Worm (Caenorhabditis elegans) whole organism, mixed stage, embryonic: Measurements from ENCODE around the gene tpp-2.
A peak's percentile ranks its signal among the peaks of the same experiment; 100 is the strongest.

Source experiments
- M03D4.4 ChIP-seq: sonication (generic microtip); optimal IDR thresholded peaks from 2 replicates; lab custom pipeline; 2017; ENCODE audit warnings: mild to moderate bottlenecking, missing genetic modification characterization, missing compliant biosample characterization
- bed-3 ChIP-seq: fragments of 200-800 bp; sonication (Bioruptor generic); optimal IDR thresholded peaks from 3 replicates; lab custom pipeline; 2018; ENCODE audit warnings: mild to moderate bottlenecking, missing genetic modification characterization, moderate library complexity, missing compliant biosample characterization
- blmp-1 ChIP-seq: fragments of 150-350 bp; optimal IDR thresholded peaks from 2 replicates; lab custom pipeline; 2014; ENCODE audit warnings: missing biosample characterization, missing genetic modification characterization
- ceh-43 ChIP-seq: fragments of 200-800 bp; sonication (Bioruptor generic); optimal IDR thresholded peaks from 2 replicates; lab custom pipeline; 2018; ENCODE audit warnings: mild to moderate bottlenecking, missing genetic modification characterization, moderate library complexity, missing compliant biosample characterization
- ceh-83 ChIP-seq: fragments of 200-800 bp; sonication (Bioruptor generic); optimal IDR thresholded peaks from 2 replicates; lab custom pipeline; 2018; ENCODE audit warnings: mild to moderate bottlenecking, missing genetic modification characterization, missing compliant biosample characterization
- cnd-1 ChIP-seq: fragments of 200-800 bp; sonication (Bioruptor generic); optimal IDR thresholded peaks from 2 replicates; lab custom pipeline; 2018; ENCODE audit warnings: mild to moderate bottlenecking, missing genetic modification characterization, missing compliant biosample characterization
- drap-1 ChIP-seq: fragments of 200-800 bp; sonication (Bioruptor generic); optimal IDR thresholded peaks from 3 replicates; lab custom pipeline; 2018; ENCODE audit warnings: mild to moderate bottlenecking, missing genetic modification characterization, missing compliant biosample characterization
- elt-1 ChIP-seq: sonication (generic microtip); optimal IDR thresholded peaks from 2 replicates; lab custom pipeline; 2017; ENCODE audit warnings: missing genetic modification characterization, mild to moderate bottlenecking, missing compliant biosample characterization, antibody characterized with exemption, moderate library complexity, borderline replicate concordance; ENCODE audit not compliant: insufficient read depth
- elt-3 ChIP-seq: fragments of 150-350 bp; optimal IDR thresholded peaks from 2 replicates; lab custom pipeline; 2014; ENCODE audit warnings: missing biosample characterization, missing genetic modification characterization
- flh-1 ChIP-seq: fragments of 200-800 bp; sonication (Bioruptor generic); optimal IDR thresholded peaks from 2 replicates; lab custom pipeline; 2018; ENCODE audit warnings: mild to moderate bottlenecking, missing genetic modification characterization, moderate library complexity, missing compliant biosample characterization
- ham-2 ChIP-seq: fragments of 200-800 bp; sonication (Bioruptor generic); optimal IDR thresholded peaks from 2 replicates; lab custom pipeline; 2018; ENCODE audit warnings: mild to moderate bottlenecking, missing genetic modification characterization, missing compliant biosample characterization
- lin-13 ChIP-seq: fragments of 150-350 bp; optimal IDR thresholded peaks from 2 replicates; lab custom pipeline; 2014; ENCODE audit warnings: missing biosample characterization, missing genetic modification characterization
- lsy-2 ChIP-seq: fragments of 150-350 bp; optimal IDR thresholded peaks from 2 replicates; lab custom pipeline; 2014; ENCODE audit warnings: missing biosample characterization, missing genetic modification characterization
- mab-5 ChIP-seq: fragments of 150-350 bp; optimal IDR thresholded peaks from 2 replicates; lab custom pipeline; 2014; ENCODE audit warnings: missing biosample characterization, missing genetic modification characterization
- mep-1 ChIP-seq: fragments of 150-350 bp; optimal IDR thresholded peaks from 2 replicates; lab custom pipeline; 2017; ENCODE audit warnings: missing biosample characterization, missing genetic modification reagents, missing genetic modification characterization, inconsistent platforms
- mls-2 ChIP-seq: sonication (generic microtip); optimal IDR thresholded peaks from 2 replicates; lab custom pipeline; 2016; ENCODE audit warnings: mild to moderate bottlenecking, missing genetic modification characterization, moderate library complexity, missing compliant biosample characterization
- nhr-12 ChIP-seq: fragments of 150-350 bp; optimal IDR thresholded peaks from 2 replicates; lab custom pipeline; 2014; ENCODE audit warnings: missing biosample characterization, missing genetic modification characterization
- nhr-2 ChIP-seq: fragments of 150-350 bp; optimal IDR thresholded peaks from 2 replicates; lab custom pipeline; 2014; ENCODE audit warnings: missing biosample characterization, missing genetic modification characterization
- nhr-237 ChIP-seq: fragments of 150-350 bp; optimal IDR thresholded peaks from 2 replicates; lab custom pipeline; 2014; ENCODE audit warnings: missing biosample characterization, missing genetic modification characterization
- nhr-28 ChIP-seq: fragments of 150-350 bp; optimal IDR thresholded peaks from 2 replicates; lab custom pipeline; 2014; ENCODE audit warnings: missing biosample characterization, missing genetic modification characterization
- nhr-76 ChIP-seq: sonication (generic microtip); optimal IDR thresholded peaks from 2 replicates; lab custom pipeline; 2017; ENCODE audit warnings: missing biosample characterization, missing genetic modification characterization
- pha-4 ChIP-seq: fragments of 150-350 bp; optimal IDR thresholded peaks from 2 replicates; lab custom pipeline; 2018; ENCODE audit warnings: missing biosample characterization, missing genetic modification reagents, missing genetic modification characterization
- sem-2 ChIP-seq: fragments of 200-800 bp; sonication (Bioruptor generic); optimal IDR thresholded peaks from 2 replicates; lab custom pipeline; 2018; ENCODE audit warnings: mild to moderate bottlenecking, missing genetic modification characterization, missing compliant biosample characterization
- sptf-1 ChIP-seq: sonication (generic microtip); optimal IDR thresholded peaks from 2 replicates; lab custom pipeline; 2017; ENCODE audit warnings: mild to moderate bottlenecking, missing genetic modification characterization, moderate library complexity, missing compliant biosample characterization
- tbx-8 ChIP-seq: fragments of 200-800 bp; sonication (Bioruptor generic); optimal IDR thresholded peaks from 2 replicates; lab custom pipeline; 2018; ENCODE audit warnings: mild to moderate bottlenecking, missing genetic modification characterization, moderate library complexity, missing compliant biosample characterization
- unc-120 ChIP-seq: sonication (generic microtip); optimal IDR thresholded peaks from 2 replicates; lab custom pipeline; 2017; ENCODE audit warnings: missing genetic modification characterization, missing compliant biosample characterization; ENCODE audit not compliant: poor library complexity, severe bottlenecking
- unc-39 ChIP-seq: fragments of 150-350 bp; optimal IDR thresholded peaks from 2 replicates; lab custom pipeline; 2014; ENCODE audit warnings: missing biosample characterization, missing genetic modification characterization
- unc-62 ChIP-seq: fragments of 150-350 bp; optimal IDR thresholded peaks from 2 replicates; lab custom pipeline; 2014; ENCODE audit warnings: missing biosample characterization, missing genetic modification reagents, missing genetic modification characterization
- zip-8 ChIP-seq: fragments of 150-350 bp; optimal IDR thresholded peaks from 2 replicates; lab custom pipeline; 2014; ENCODE audit warnings: missing biosample characterization, missing genetic modification characterization
- ztf-11 ChIP-seq: fragments of 150-350 bp; optimal IDR thresholded peaks from 2 replicates; lab custom pipeline; 2014; ENCODE audit warnings: missing biosample characterization, missing genetic modification characterization

The tpp-2 gene

ce11 chrII:6080743-6081142, 16.7 kb downstream of the tpp-2 start, which contains the start of gene fbf-1:
Gene fbf-1, minus strand, starts transcription at chrII:6080843.
- TF ChIP-seq sem-2 (GFP tag; lab: Kevin White, UChicago) (no peak), elt-3 (no peak), lin-13 (tag; lab: Kevin White, UChicago) (no peak), ceh-43 (GFP tag; lab: Kevin White, UChicago) (no peak)

DNA sequence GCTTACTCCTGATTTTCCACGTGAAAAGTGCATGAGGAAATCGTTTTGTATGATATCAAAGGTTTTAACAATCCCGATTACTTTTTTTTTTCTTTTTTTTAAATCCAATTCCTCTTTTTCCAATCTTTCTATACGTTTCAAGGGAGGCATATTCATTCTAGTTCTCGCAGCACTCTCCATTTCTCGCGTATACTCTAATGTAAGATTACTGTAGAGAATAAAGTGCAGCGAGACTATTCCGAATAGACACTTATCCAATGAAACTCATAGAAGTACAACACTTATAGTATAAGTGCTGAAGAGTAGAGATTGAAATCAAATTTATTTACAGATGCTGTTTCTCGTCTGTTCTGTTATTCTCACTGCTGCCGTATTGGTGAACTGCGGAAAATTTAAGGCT, 19.8 kb downstream of the tpp-2 start, which contains the start of gene H12I13.6:
TSS of gene H12I13.6 (plus strand) at position 301 of the 400 bp plus-strand sequence.
- TF ChIP-seq sptf-1 (no peak), nhr-28 (tag; lab: Kevin White, UChicago) (no peak), unc-62 (GFP tag; lab: Kevin White, UChicago) (no peak), ceh-43 (GFP tag; lab: Kevin White, UChicago) (no peak)
- TF ChIP-seq, all 35 proteins: peak for 0

DNA sequence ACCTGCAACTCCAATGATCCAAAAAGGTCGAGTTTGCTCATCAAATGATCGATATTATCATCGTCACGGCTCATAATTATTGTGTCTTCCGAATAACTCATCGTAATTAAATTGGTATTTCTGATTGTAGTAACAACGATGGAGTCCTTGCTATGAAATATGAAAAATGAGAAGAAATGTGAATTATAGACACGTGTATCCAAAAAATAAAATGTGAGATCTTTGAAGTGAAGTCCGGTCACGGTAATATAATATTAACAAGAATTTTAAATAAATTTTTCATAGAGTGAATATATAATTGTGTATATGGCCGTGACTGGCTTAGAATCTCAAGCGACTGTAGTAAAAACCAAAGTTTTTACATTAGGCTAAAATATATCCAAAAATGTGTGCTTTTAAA, 30.3 kb downstream of the tpp-2 start, which contains the start of gene H12I13.1:
TSS of gene H12I13.1 (minus strand) at position 101 of the 400 bp plus-strand sequence.
- TF ChIP-seq drap-1 (no peak), nhr-2 (tag; lab: Kevin White, UChicago) (no peak), pha-4 (tag; lab: Kevin White, UChicago) (no peak), sem-2 (GFP tag; lab: Kevin White, UChicago) (no peak), mep-1 (tag; lab: Kevin White, UChicago) (no peak), ham-2 (GFP tag; lab: Kevin White, UChicago) (no peak), unc-120 (tag; lab: Kevin White, UChicago) (no peak), ztf-11 (no peak), elt-3 (no peak), unc-39 (tag; lab: Kevin White, UChicago) (no peak), lin-13 (tag; lab: Kevin White, UChicago) (no peak), lsy-2 (tag; lab: Kevin White, UChicago) (no peak), unc-62 (GFP tag; lab: Kevin White, UChicago) (no peak), tbx-8 (no peak)

- TF ChIP-seq blmp-1 (tag; lab: Kevin White, UChicago) (no peak), ceh-83 (GFP tag; lab: Kevin White, UChicago) (no peak), drap-1 (no peak), zip-8 (no peak), M03D4.4 (tag; lab: Kevin White, UChicago) (no peak), nhr-28 (tag; lab: Kevin White, UChicago) (no peak), mab-5 (tag; lab: Kevin White, UChicago) (peak; percentile 10), cnd-1 (tag; lab: Kevin White, UChicago) (peak; percentile 2), nhr-12 (tag; lab: Kevin White, UChicago) (no peak), bed-3 (GFP tag; lab: Kevin White, UChicago) (no peak), nhr-76 (no peak), lin-13 (tag; lab: Kevin White, UChicago) (peak; percentile 37), flh-1 (no peak), sptf-1 (no peak), pha-4 (tag; lab: Kevin White, UChicago) (peak; percentile 25)
Observed at ce11 chrII:6061495-6061894, 35.9 kb downstream of the tpp-2 start.

- TF ChIP-seq elt-1 (tag; lab: Kevin White, UChicago): no peak
- TF ChIP-seq tbx-8: no peak
- TF ChIP-seq, all 35 proteins: peak for 0
Observed at ce11 chrII:6055927-6056326, 41.5 kb downstream of the tpp-2 start, which contains the start of gene R12C12.7. Gene R12C12.7, minus strand, starts transcription at chrII:6055985.

- TF ChIP-seq ceh-83 (GFP tag; lab: Kevin White, UChicago) (no peak), pha-4 (tag; lab: Kevin White, UChicago) (no peak), mls-2 (no peak), bed-3 (GFP tag; lab: Kevin White, UChicago) (no peak), drap-1 (no peak), mab-5 (tag; lab: Kevin White, UChicago) (no peak), nhr-237 (tag; lab: Kevin White, UChicago) (no peak), zip-8 (no peak), blmp-1 (tag; lab: Kevin White, UChicago) (no peak)
Observed at ce11 chrII:6050120-6050519, 47.3 kb downstream of the tpp-2 start, which contains the start of gene gldc-1. Gene gldc-1, plus strand, starts transcription at chrII:6050420.
